Fruit fly (Drosophila melanogaster): Measurements from ENCODE around the gene Act5C.
A peak's percentile ranks its signal among the peaks of the same experiment; 100 is the strongest.

Gene Act5C

DNA sequence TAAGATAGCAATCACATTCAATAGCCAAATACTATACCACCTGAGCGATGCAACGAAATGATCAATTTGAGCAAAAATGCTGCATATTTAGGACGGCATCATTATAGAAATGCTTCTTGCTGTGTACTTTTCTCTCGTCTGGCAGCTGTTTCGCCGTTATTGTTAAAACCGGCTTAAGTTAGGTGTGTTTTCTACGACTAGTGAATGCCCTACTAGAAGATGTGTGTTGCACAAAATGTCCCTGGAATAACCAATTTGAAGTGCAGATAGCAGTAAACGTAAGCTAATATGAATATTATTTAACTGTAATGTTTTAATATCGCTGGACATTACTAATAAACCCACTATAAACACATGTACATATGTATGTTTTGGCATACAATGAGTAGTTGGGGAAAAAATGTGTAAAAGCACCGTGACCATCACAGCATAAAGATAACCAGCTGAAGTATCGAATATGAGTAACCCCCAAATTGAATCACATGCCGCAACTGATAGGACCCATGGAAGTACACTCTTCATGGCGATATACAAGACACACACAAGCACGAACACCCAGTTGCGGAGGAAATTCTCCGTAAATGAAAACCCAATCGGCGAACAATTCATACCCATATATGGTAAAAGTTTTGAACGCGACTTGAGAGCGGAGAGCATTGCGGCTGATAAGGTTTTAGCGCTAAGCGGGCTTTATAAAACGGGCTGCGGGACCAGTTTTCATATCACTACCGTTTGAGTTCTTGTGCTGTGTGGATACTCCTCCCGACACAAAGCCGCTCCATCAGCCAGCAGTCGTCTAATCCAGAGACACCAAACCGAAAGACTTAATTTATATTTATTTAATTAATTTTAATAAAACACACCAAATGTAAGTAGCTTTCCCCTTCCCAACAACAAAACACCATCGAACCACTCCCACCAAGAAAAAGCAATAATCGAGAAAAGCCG lies at the start of gene Act5C (continued):
- TF ChIP-seq E2f2 (GFP tag; IDR thresholded peaks at IDR 0.05) (peak; percentile 80), slbo (GFP tag; IDR thresholded peaks at IDR 0.05) (peak; percentile 94), Adf1 (GFP tag; IDR thresholded peaks at IDR 0.05) (peak; percentile 58), grn (GFP tag; optimal IDR thresholded peaks at IDR 0.05) (peak; percentile 37), esg (GFP tag; conservative IDR thresholded peaks at IDR 0.05) (peak; percentile 84), ewg (GFP tag; optimal IDR thresholded peaks at IDR 0.05) (peak; percentile 98), Ssrp (tag; optimal IDR thresholded peaks at IDR 0.05) (peak; percentile 87), pros (GFP tag; optimal IDR thresholded peaks at IDR 0.05) (peak; percentile 85), CG10431 (GFP tag; optimal IDR thresholded peaks at IDR 0.05) (peak; percentile 55), gsb-n (tag; optimal IDR thresholded peaks at IDR 0.05) (peak; percentile 95), NK7.1 (GFP tag; optimal IDR thresholded peaks at IDR 0.05) (peak; percentile 86), CG31224 (GFP tag; IDR thresholded peaks at IDR 0.05) (peak; percentile 84), CG2875 (GFP tag; optimal IDR thresholded peaks at IDR 0.05) (peak; percentile 90), CG14710 (tag; optimal IDR thresholded peaks at IDR 0.05) (peak; percentile 93), Lpt (GFP tag; optimal IDR thresholded peaks at IDR 0.05) (no peak), CG1603 (tag; optimal IDR thresholded peaks at IDR 0.05) (peak; percentile 98), trh (GFP tag; optimal IDR thresholded peaks at IDR 0.05) (peak; percentile 73), CG6813 (GFP tag; optimal IDR thresholded peaks at IDR 0.05) (peak; percentile 88), CG14050 (GFP tag; IDR thresholded peaks at IDR 0.05) (peak; percentile 90), CG4820 (GFP tag; optimal IDR thresholded peaks at IDR 0.05) (peak; percentile 92), CG7745 (tag; optimal IDR thresholded peaks at IDR 0.05) (peak; percentile 79), odd (GFP tag; optimal IDR thresholded peaks at IDR 0.05) (peak; percentile 83), ro (GFP tag; IDR thresholded peaks at IDR 0.05) (peak; percentile 74; the same call in 1 of the 2 replicates), ab (GFP tag; optimal IDR thresholded peaks at IDR 0.05) (peak; percentile 92), Hr39 (optimal IDR thresholded peaks at IDR 0.05) (no peak), Med (GFP tag) (peak; percentile 99), btn (GFP tag; optimal IDR thresholded peaks at IDR 0.05) (peak; percentile 92), gro (GFP tag; optimal IDR thresholded peaks at IDR 0.05) (peak; percentile 93), Atf-2 (GFP tag; optimal IDR thresholded peaks at IDR 0.05) (peak; percentile 92), oc (tag; optimal IDR thresholded peaks at IDR 0.05) (peak; percentile 95), Bdp1 (GFP tag; optimal IDR thresholded peaks at IDR 0.05) (peak; percentile 89), CG2678 (tag; optimal IDR thresholded peaks at IDR 0.05) (peak; percentile 95), CG12942 (GFP tag; optimal IDR thresholded peaks at IDR 0.05) (peak; percentile 90), chif (GFP tag; optimal IDR thresholded peaks at IDR 0.05) (peak; percentile 89 to 96), CG18599 (GFP tag; optimal IDR thresholded peaks at IDR 0.05) (peak; percentile 94), Stat92E (GFP tag; optimal IDR thresholded peaks at IDR 0.05) (peak in 1 of 3 experiments; percentile 82), corto (GFP tag; optimal IDR thresholded peaks at IDR 0.05) (no peak), jing (GFP tag; optimal IDR thresholded peaks at IDR 0.05) (peak; percentile 91), da (GFP tag; optimal IDR thresholded peaks at IDR 0.05) (peak; percentile 88), CG17359 (tag; optimal IDR thresholded peaks at IDR 0.05) (peak; percentile 95), maf-S (GFP tag; optimal IDR thresholded peaks at IDR 0.05) (peak; percentile 91), sisA (GFP tag; IDR thresholded peaks at IDR 0.05) (peak; percentile 92), CG17912 (GFP tag; optimal IDR thresholded peaks at IDR 0.05) (no peak), CG7987 (GFP tag; optimal IDR thresholded peaks at IDR 0.05) (peak; percentile 79), luna (GFP tag; optimal IDR thresholded peaks at IDR 0.05) (peak; percentile 81), Sry-β (GFP tag; optimal IDR thresholded peaks at IDR 0.05) (peak; percentile 52), CG13775 (GFP tag; optimal IDR thresholded peaks at IDR 0.05) (peak; percentile 90), CG8388 (GFP tag; optimal IDR thresholded peaks at IDR 0.05) (peak; percentile 93)

Measured in whole organism, embryonic.